Fruit fly (Drosophila melanogaster): ENCODE data around the gene Sac1.

Gene Sac1

dm6 chr3L:1204674-1205547, 42.7 kb upstream of the Sac1 start, which contains the start of gene CG9119 (continued):
- TF ChIP-seq CG10366 (GFP tag; IDR thresholded peaks at IDR 0.05): peak; percentile 44
- no peak for TF ChIP-seq sc (optimal IDR thresholded peaks at IDR 0.05)
- peak; percentile 32 for TF ChIP-seq sc (GFP tag; optimal IDR thresholded peaks at IDR 0.05)
- TF ChIP-seq CG13624 (GFP tag; optimal IDR thresholded peaks at IDR 0.05): peak; percentile 71
- TF ChIP-seq Kr (GFP tag; optimal IDR thresholded peaks at IDR 0.05): peak; percentile 25
- TF ChIP-seq CG9215 (GFP tag; IDR thresholded peaks at IDR 0.05): peak; percentile 63
- no peak for TF ChIP-seq Dp (GFP tag; optimal IDR thresholded peaks at IDR 0.05)
- peak; percentile 28 for TF ChIP-seq CG15514 (GFP tag; optimal IDR thresholded peaks at IDR 0.05)
- TF ChIP-seq br (optimal IDR thresholded peaks at IDR 0.05): no peak
- no peak for TF ChIP-seq ash1 (GFP tag; optimal IDR thresholded peaks at IDR 0.05)
- peak; percentile 62 for TF ChIP-seq CG8944 (GFP tag; optimal IDR thresholded peaks at IDR 0.05)
- peak; percentile 60 for TF ChIP-seq phol (tag; optimal IDR thresholded peaks at IDR 0.05)
- peak; percentile 68 for TF ChIP-seq Side (GFP tag; optimal IDR thresholded peaks at IDR 0.05)
- TF ChIP-seq CG3847 (GFP tag; IDR thresholded peaks at IDR 0.05): peak; percentile 52; the same call in 1 of the 2 replicates
- TF ChIP-seq CG18011 (GFP tag; optimal IDR thresholded peaks at IDR 0.05): no peak
- peak; percentile 72 for TF ChIP-seq crol (GFP tag; IDR thresholded peaks at IDR 0.05)
- no peak for TF ChIP-seq CG17802 (tag; optimal IDR thresholded peaks at IDR 0.05)
- TF ChIP-seq Mes4 (GFP tag; optimal IDR thresholded peaks at IDR 0.05): peak; percentile 45
- TF ChIP-seq Rfx (GFP tag; IDR thresholded peaks at IDR 0.05): peak; percentile 57; the same call in 1 of the 2 replicates
- TF ChIP-seq eyg (GFP tag; optimal IDR thresholded peaks at IDR 0.05): peak; percentile 2
- peak; percentile 48 for TF ChIP-seq CG17359 (tag; optimal IDR thresholded peaks at IDR 0.05)
- TF ChIP-seq pfk (GFP tag; optimal IDR thresholded peaks at IDR 0.05): no peak
- TF ChIP-seq Med (GFP tag): peak; percentile 86
- TF ChIP-seq dmrt99B (tag; optimal IDR thresholded peaks at IDR 0.05): peak; percentile 75
- peak; percentile 42 for TF ChIP-seq Chrac-16 (GFP tag; optimal IDR thresholded peaks at IDR 0.05)
- TF ChIP-seq sob (GFP tag; IDR thresholded peaks at IDR 0.05): peak; percentile 38; the same call in 1 of the 2 replicates
- peak; percentile 59 for TF ChIP-seq tgo (GFP tag; IDR thresholded peaks at IDR 0.05)
- peak; percentile 50 for TF ChIP-seq jumu (GFP tag; optimal IDR thresholded peaks at IDR 0.05)
- TF ChIP-seq ap (GFP tag; IDR thresholded peaks at IDR 0.05): no peak
- peak; percentile 50 for TF ChIP-seq CG10979 (tag; optimal IDR thresholded peaks at IDR 0.05)
- TF ChIP-seq run (tag; optimal IDR thresholded peaks at IDR 0.05): peak; percentile 69
- TF ChIP-seq seq (GFP tag; IDR thresholded peaks at IDR 0.05): peak; percentile 44; the same call in 1 of the 2 replicates
- TF ChIP-seq CG10959 (GFP tag; IDR thresholded peaks at IDR 0.05): 0 out of 2 replicates have a peak, but pooled peaks have one; percentile 28
- TF ChIP-seq bcd (GFP tag; optimal IDR thresholded peaks at IDR 0.05): peak; percentile 73
- TF ChIP-seq Fer2 (tag; optimal IDR thresholded peaks at IDR 0.05): peak; percentile 12
- peak; percentile 47; the same call in 1 of the 2 replicates for TF ChIP-seq CG14667 (GFP tag; IDR thresholded peaks at IDR 0.05)
- TF ChIP-seq CG7357 (GFP tag; IDR thresholded peaks at IDR 0.05): 0 out of 3 replicates have a peak, but pooled peaks have one; percentile 36
- TF ChIP-seq Awh (GFP tag; IDR thresholded peaks at IDR 0.05): 0 out of 2 replicates have a peak, but pooled peaks have one; percentile 40
- TF ChIP-seq NFAT (GFP tag; IDR thresholded peaks at IDR 0.05): no peak
- peak; percentile 63 for TF ChIP-seq Gug (GFP tag; IDR thresholded peaks at IDR 0.05)
- peak; percentile 10; the same call in 1 of the 2 replicates for TF ChIP-seq onecut (GFP tag; IDR thresholded peaks at IDR 0.05)
- TF ChIP-seq CG16779 (GFP tag; IDR thresholded peaks at IDR 0.05): no peak
- TF ChIP-seq CG16815 (GFP tag; optimal IDR thresholded peaks at IDR 0.05): peak; percentile 52
- no peak for TF ChIP-seq CG10321 (GFP tag; IDR thresholded peaks at IDR 0.05)
- TF ChIP-seq HLHmδ (GFP tag; optimal IDR thresholded peaks at IDR 0.05): peak; percentile 36
- peak; percentile 80 for TF ChIP-seq ind (GFP tag; optimal IDR thresholded peaks at IDR 0.05)
- TF ChIP-seq sisA (GFP tag; IDR thresholded peaks at IDR 0.05): no peak; the same call in 1 of the 2 replicates
- peak; percentile 54 for TF ChIP-seq CG6683 (GFP tag; optimal IDR thresholded peaks at IDR 0.05)
- peak; percentile 29 for TF ChIP-seq CG12299 (tag; optimal IDR thresholded peaks at IDR 0.05)
- TF ChIP-seq Atf-2 (GFP tag; optimal IDR thresholded peaks at IDR 0.05): peak; percentile 54

All from whole organism, embryonic.